Fruit fly (Drosophila melanogaster) whole organism, embryonic: ENCODE results near the gene mRpS11.

ENCODE experiments used
- B-H2 ChIP-seq: fragments of 200-800 bp; sonication (Bioruptor generic); optimal IDR thresholded peaks from 2 replicates; lab custom pipeline; 2018; ENCODE audit warnings: missing biosample characterization, mild to moderate bottlenecking, missing genetic modification characterization
- BtbVII ChIP-seq: fragments of 200-800 bp; sonication (Bioruptor generic); optimal IDR thresholded peaks from 3 replicates; lab custom pipeline; 2017; ENCODE audit warnings: missing biosample characterization, mild to moderate bottlenecking, missing genetic modification characterization
- CG10147 ChIP-seq: fragments of 200-800 bp; sonication (Bioruptor generic); optimal IDR thresholded peaks from 2 replicates; lab custom pipeline; 2019; ENCODE audit warnings: missing biosample characterization, mild to moderate bottlenecking, missing genetic modification characterization, moderate library complexity
- CG10209 ChIP-seq: fragments of 200-800 bp; sonication (Bioruptor generic); optimal IDR thresholded peaks from 3 replicates; lab custom pipeline; 2017; ENCODE audit warnings: missing biosample characterization, mild to moderate bottlenecking, missing genetic modification characterization, missing genetic modification reagents
- CG11696 ChIP-seq: fragments of 200-800 bp; sonication (Bioruptor generic); IDR thresholded peaks from 2 replicates; pipeline ENCODE4 v1.3.6; 2022; ENCODE audit warnings: missing biosample characterization, missing genetic modification characterization
- CG12769 ChIP-seq: fragments of 200-800 bp; sonication (Bioruptor generic); optimal IDR thresholded peaks from 2 replicates; lab custom pipeline; 2019; ENCODE audit warnings: missing biosample characterization, mild to moderate bottlenecking, missing genetic modification characterization, moderate library complexity
- CG14667 ChIP-seq: fragments of 200-800 bp; sonication (Bioruptor generic); IDR thresholded peaks from 2 replicates; pipeline ENCODE4 v1.3.6; 2022; ENCODE audit warnings: missing biosample characterization, missing genetic modification characterization
- CG17359 ChIP-seq: fragments of 200-800 bp; sonication (Bioruptor generic); optimal IDR thresholded peaks from 3 replicates; lab custom pipeline; 2018; ENCODE audit warnings: missing biosample characterization, mild to moderate bottlenecking, missing genetic modification characterization, moderate library complexity
- CG17361 ChIP-seq: fragments of 200-800 bp; sonication (Bioruptor generic); IDR thresholded peaks from 3 replicates; pipeline ENCODE4 v1.3.6; 2022; ENCODE audit warnings: missing biosample characterization, missing genetic modification characterization
- CG18262 ChIP-seq: fragments of 200-800 bp; optimal IDR thresholded peaks from 3 replicates; lab custom pipeline; 2019; ENCODE audit warnings: missing biosample characterization, mild to moderate bottlenecking, missing genetic modification characterization, moderate library complexity
- CG18476 ChIP-seq: fragments of 200-800 bp; sonication (Bioruptor generic); optimal IDR thresholded peaks from 2 replicates; lab custom pipeline; 2016; ENCODE audit warnings: missing biosample characterization, mild to moderate bottlenecking, missing genetic modification characterization
- CG31224 ChIP-seq: fragments of 200-800 bp; sonication (Bioruptor generic); IDR thresholded peaks from 2 replicates; pipeline ENCODE4 v1.3.6; 2022; ENCODE audit warnings: missing biosample characterization, missing genetic modification characterization
- CG31441 ChIP-seq: fragments of 200-800 bp; sonication (Bioruptor generic); IDR thresholded peaks from 2 replicates; pipeline ENCODE4 v1.3.6; 2022; ENCODE audit warnings: missing biosample characterization, missing genetic modification characterization
- CG32767 ChIP-seq: fragments of 200-800 bp; sonication (Bioruptor generic); IDR thresholded peaks from 2 replicates; pipeline ENCODE4 v1.3.6; 2022; ENCODE audit warnings: missing biosample characterization, missing genetic modification characterization
- CG33557 ChIP-seq: fragments of 200-800 bp; sonication (Bioruptor generic); optimal IDR thresholded peaks from 2 replicates; lab custom pipeline; 2019; ENCODE audit warnings: missing biosample characterization, mild to moderate bottlenecking, missing genetic modification characterization, moderate library complexity
- CG3407 ChIP-seq: fragments of 200-800 bp; sonication (Bioruptor generic); optimal IDR thresholded peaks from 2 replicates; lab custom pipeline; 2018; ENCODE audit warnings: missing biosample characterization, mild to moderate bottlenecking, missing genetic modification characterization
- CG3838 ChIP-seq: fragments of 200-800 bp; sonication (Bioruptor generic); optimal IDR thresholded peaks from 3 replicates; lab custom pipeline; 2016; ENCODE audit warnings: missing biosample characterization, missing genetic modification characterization
- CG5180 ChIP-seq: fragments of 200-800 bp; sonication (Bioruptor generic); optimal IDR thresholded peaks from 3 replicates; lab custom pipeline; 2017; ENCODE audit warnings: missing biosample characterization, missing genetic modification characterization, mild to moderate bottlenecking, moderate library complexity, missing genetic modification reagents
- CG6765 ChIP-seq: fragments of 200-800 bp; sonication (Bioruptor generic); optimal IDR thresholded peaks from 3 replicates; lab custom pipeline; 2017; ENCODE audit warnings: missing biosample characterization, mild to moderate bottlenecking, missing genetic modification characterization
- CG7556 ChIP-seq: fragments of 200-800 bp; sonication (Bioruptor generic); optimal IDR thresholded peaks from 2 replicates; lab custom pipeline; 2017; ENCODE audit warnings: missing biosample characterization, mild to moderate bottlenecking, missing genetic modification characterization
- CG8388 ChIP-seq: fragments of 200-800 bp; sonication (Bioruptor generic); optimal IDR thresholded peaks from 2 replicates; lab custom pipeline; 2019; ENCODE audit warnings: missing biosample characterization, mild to moderate bottlenecking, missing genetic modification characterization, moderate library complexity
- CG9609 ChIP-seq: fragments of 200-800 bp; sonication (Bioruptor generic); optimal IDR thresholded peaks from 3 replicates; lab custom pipeline; 2016; ENCODE audit warnings: missing biosample characterization, missing genetic modification characterization
- CG9727 ChIP-seq: fragments of 200-800 bp; sonication (Bioruptor generic); optimal IDR thresholded peaks from 3 replicates; lab custom pipeline; 2017; ENCODE audit warnings: missing biosample characterization, mild to moderate bottlenecking, missing genetic modification characterization
- CHES-1-like ChIP-seq: fragments of 200-800 bp; sonication (Bioruptor generic); optimal IDR thresholded peaks from 2 replicates; lab custom pipeline; 2016; ENCODE audit warnings: missing biosample characterization, missing genetic modification characterization
- Camta ChIP-seq: fragments of 200-800 bp; sonication (Bioruptor generic); optimal IDR thresholded peaks from 2 replicates; lab custom pipeline; 2016; ENCODE audit warnings: missing biosample characterization, missing genetic modification characterization
- CrebB ChIP-seq: fragments of 200-800 bp; sonication (Bioruptor generic); optimal IDR thresholded peaks from 3 replicates; lab custom pipeline; 2018; ENCODE audit warnings: missing biosample characterization, mild to moderate bottlenecking, missing genetic modification characterization
- Drgx ChIP-seq: fragments of 200-800 bp; sonication (Bioruptor generic); IDR thresholded peaks from 2 replicates; pipeline ENCODE4 v1.3.6; 2022; ENCODE audit warnings: missing biosample characterization, missing genetic modification characterization
- HmgZ ChIP-seq: fragments of 200-800 bp; sonication (Bioruptor generic); optimal IDR thresholded peaks from 2 replicates; lab custom pipeline; 2018; ENCODE audit warnings: missing biosample characterization, mild to moderate bottlenecking, missing genetic modification characterization
- Hr3 ChIP-seq: fragments of 200-800 bp; sonication (Bioruptor generic); optimal IDR thresholded peaks from 3 replicates; lab custom pipeline; 2016; ENCODE audit warnings: missing biosample characterization, missing genetic modification characterization
- Mad ChIP-seq: fragments of 200-800 bp; sonication (Bioruptor generic); optimal IDR thresholded peaks from 2 replicates; lab custom pipeline; 2016; ENCODE audit warnings: missing biosample characterization, missing genetic modification characterization
- Pdp1 ChIP-seq, 2 experiments: fragments of 200-800 bp; sonication (Bioruptor generic); optimal IDR thresholded peaks; 3 replicates each; lab custom pipeline; 2016; ENCODE audit warnings: missing biosample characterization in 2 of 2, missing genetic modification characterization in 2 of 2, mild to moderate bottlenecking in 1 of 2, moderate library complexity in 1 of 2
- Xbp1 ChIP-seq: fragments of 200-800 bp; sonication (Bioruptor generic); optimal IDR thresholded peaks from 3 replicates; lab custom pipeline; 2016; ENCODE audit warnings: missing biosample characterization, mild to moderate bottlenecking, missing genetic modification characterization
- Xrp1 ChIP-seq: fragments of 200-800 bp; sonication (Bioruptor generic); IDR thresholded peaks from 2 replicates; pipeline ENCODE4 v1.3.6; 2022; ENCODE audit warnings: missing biosample characterization, missing genetic modification characterization
- ac ChIP-seq: fragments of 200-800 bp; sonication (Bioruptor generic); optimal IDR thresholded peaks from 3 replicates; lab custom pipeline; 2017; ENCODE audit warnings: missing biosample characterization, mild to moderate bottlenecking, missing genetic modification characterization
- az2 ChIP-seq: fragments of 200-800 bp; sonication (Bioruptor generic); optimal IDR thresholded peaks from 3 replicates; lab custom pipeline; 2016; ENCODE audit warnings: missing biosample characterization, missing genetic modification characterization
- bowl ChIP-seq: fragments of 200-800 bp; sonication (Bioruptor generic); IDR thresholded peaks from 2 replicates; pipeline ENCODE4 v1.3.6; 2022; ENCODE audit warnings: missing biosample characterization, missing genetic modification characterization
- ci ChIP-seq: fragments of 200-800 bp; sonication (Bioruptor generic); IDR thresholded peaks from 3 replicates; pipeline ENCODE4 v1.3.6; 2022; ENCODE audit warnings: missing biosample characterization, missing genetic modification characterization
- croc ChIP-seq: fragments of 200-800 bp; sonication (Bioruptor generic); conservative IDR thresholded peaks from 3 replicates; pipeline ENCODE4 v1.3.6; 2022; ENCODE audit warnings: missing biosample characterization, missing genetic modification characterization
- dmrt11E ChIP-seq: fragments of 200-800 bp; sonication (Bioruptor generic); optimal IDR thresholded peaks from 3 replicates; lab custom pipeline; 2018; ENCODE audit warnings: missing biosample characterization, mild to moderate bottlenecking, missing genetic modification characterization, moderate library complexity
- gsb ChIP-seq: fragments of 200-800 bp; sonication (Bioruptor generic); IDR thresholded peaks from 2 replicates; pipeline ENCODE4 v1.3.6; 2022; ENCODE audit warnings: missing biosample characterization, missing genetic modification characterization
- jing ChIP-seq: fragments of 200-800 bp; sonication (Bioruptor generic); optimal IDR thresholded peaks from 2 replicates; lab custom pipeline; 2018; ENCODE audit warnings: missing biosample characterization, mild to moderate bottlenecking, missing genetic modification characterization
- lmd ChIP-seq: fragments of 200-800 bp; sonication (Bioruptor generic); IDR thresholded peaks from 2 replicates; pipeline ENCODE4 v1.3.6; 2022; ENCODE audit warnings: missing biosample characterization, missing genetic modification characterization
- mirr ChIP-seq: fragments of 200-800 bp; sonication (Bioruptor generic); optimal IDR thresholded peaks from 3 replicates; lab custom pipeline; 2018; ENCODE audit warnings: missing biosample characterization, mild to moderate bottlenecking, missing genetic modification characterization
- odd ChIP-seq: fragments of 200-800 bp; sonication (Bioruptor generic); optimal IDR thresholded peaks from 2 replicates; lab custom pipeline; 2017; ENCODE audit warnings: missing biosample characterization, mild to moderate bottlenecking, missing genetic modification characterization
- pnt ChIP-seq: fragments of 200-800 bp; sonication (Bioruptor generic); optimal IDR thresholded peaks from 3 replicates; lab custom pipeline; 2016; ENCODE audit warnings: missing biosample characterization, missing genetic modification characterization
- prd ChIP-seq, 3 experiments: fragments of >200 bp in 2 of 3; fragments of 200-800 bp in 1 of 3; sonication (Bioruptor generic) in 1 of 3; optimal IDR thresholded peaks in 2 of 3; IDR thresholded peaks in 1 of 3; 2 replicates in 2 of 3; 3 replicates in 1 of 3; pipeline versions ENCODE4 v1.3.6 to Lab custom; 2017 to 2022; ENCODE audit warnings: missing biosample characterization in 1 of 3, missing genetic modification characterization in 1 of 3
- slbo ChIP-seq: fragments of 200-800 bp; sonication (Bioruptor generic); IDR thresholded peaks from 2 replicates; pipeline ENCODE4 v1.3.6; 2022; ENCODE audit warnings: missing biosample characterization, missing genetic modification characterization
- tap ChIP-seq: fragments of 200-800 bp; optimal IDR thresholded peaks from 3 replicates; lab custom pipeline; 2019; ENCODE audit warnings: missing biosample characterization, mild to moderate bottlenecking, missing genetic modification characterization, moderate library complexity
- tio ChIP-seq: fragments of 200-800 bp; sonication (Bioruptor generic); optimal IDR thresholded peaks from 2 replicates; lab custom pipeline; 2017; ENCODE audit warnings: missing biosample characterization, missing genetic modification characterization, inconsistent platforms
- tup ChIP-seq: fragments of 200-800 bp; sonication (Bioruptor generic); optimal IDR thresholded peaks from 2 replicates; lab custom pipeline; 2016; ENCODE audit warnings: missing biosample characterization, mild to moderate bottlenecking, missing genetic modification characterization, moderate library complexity

mRpS11 gene

DNA sequence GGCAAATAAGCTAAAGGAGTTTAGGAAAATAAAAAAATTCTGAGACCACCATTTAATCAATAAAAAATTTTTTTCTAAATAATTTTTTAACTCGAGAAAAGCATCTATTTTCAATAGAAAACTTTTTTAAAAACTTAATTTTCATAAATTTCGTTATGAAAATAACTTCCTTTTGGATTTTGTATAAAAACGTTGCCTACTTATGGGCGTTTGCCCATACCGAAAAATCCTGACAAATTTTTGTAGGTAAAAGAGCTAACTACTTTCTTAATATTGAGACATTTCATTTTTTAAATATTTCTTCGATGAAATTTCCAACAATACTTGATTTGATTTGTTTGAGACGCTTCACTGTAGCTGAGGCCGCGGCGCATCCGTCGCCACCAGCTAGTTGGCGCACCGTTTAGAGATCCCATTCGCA lies 12.3 kb upstream of the mRpS11 start (continued):
- peak; percentile 51 for TF ChIP-seq CG9727 (GFP tag; lab: Kevin White, UChicago)
- TF ChIP-seq tup (GFP tag; lab: Kevin White, UChicago), result no peak
- TF ChIP-seq bowl (GFP tag; lab: Robert Waterston, UW), result 0 out of 2 replicates have a peak, but pooled peaks have one; percentile 27
- TF ChIP-seq ac (GFP tag; lab: Kevin White, UChicago), result no peak
- TF ChIP-seq CG14667 (GFP tag; lab: Robert Waterston, UW), result no peak
- no peak for TF ChIP-seq HmgZ (tag; lab: Kevin White, UChicago)
- no peak for TF ChIP-seq CG3838 (GFP tag; lab: Kevin White, UChicago)
- peak; percentile 71 for TF ChIP-seq CG31441 (GFP tag; lab: Robert Waterston, UW)
- peak; percentile 33 for TF ChIP-seq CG10209 (GFP tag; lab: Kevin White, UChicago)
- TF ChIP-seq CG6765 (GFP tag; lab: Kevin White, UChicago), result no peak
- no peak for TF ChIP-seq tap
- peak; percentile 86 for TF ChIP-seq CG17361
- TF ChIP-seq CG5180 (GFP tag; lab: Kevin White, UChicago), result peak; percentile 15
- peak; percentile 37 for TF ChIP-seq CG3407 (GFP tag; lab: Kevin White, UChicago)
- TF ChIP-seq Xbp1 (GFP tag; lab: Kevin White, UChicago), result peak; percentile 53
- TF ChIP-seq CG9609 (GFP tag; lab: Kevin White, UChicago), result peak; percentile 43
- TF ChIP-seq dmrt11E (tag; lab: Kevin White, UChicago), result peak; percentile 36
- TF ChIP-seq CrebB (tag; lab: Kevin White, UChicago), result no peak
- peak; percentile 66; the same call in 1 of the 2 replicates for TF ChIP-seq Xrp1 (GFP tag; lab: Robert Waterston, UW)
- no peak for TF ChIP-seq CG11696 (GFP tag; lab: Robert Waterston, UW)
- TF ChIP-seq CG32767 (GFP tag; lab: Robert Waterston, UW), result peak; percentile 18; the same call in 1 of the 2 replicates
- TF ChIP-seq CG8388 (GFP tag; lab: Kevin White, UChicago), result peak; percentile 44
- peak; percentile 69 for TF ChIP-seq tio (GFP tag; lab: Kevin White, UChicago)
- peak; percentile 39 for TF ChIP-seq az2 (GFP tag; lab: Kevin White, UChicago)
- TF ChIP-seq Hr3, result peak; percentile 41
- no peak for TF ChIP-seq CG10147
- no peak for TF ChIP-seq mirr (GFP tag; lab: Kevin White, UChicago)
- TF ChIP-seq CG33557, result peak; percentile 20
- peak; percentile 79 for TF ChIP-seq CG18262 (tag; lab: Kevin White, UChicago)
- peak; percentile 43 for TF ChIP-seq lmd (GFP tag; lab: Robert Waterston, UW)
- TF ChIP-seq BtbVII (GFP tag; lab: Kevin White, UChicago), result peak; percentile 42
- peak; percentile 61 for TF ChIP-seq CG17359 (tag; lab: Kevin White, UChicago)
- TF ChIP-seq Mad, result no peak
- no peak for TF ChIP-seq prd (optimal IDR thresholded peaks at IDR 0.05; lab: Kevin White, UChicago)
- TF ChIP-seq prd (GFP tag; IDR thresholded peaks at IDR 0.05; lab: Robert Waterston, UW), result 0 out of 3 replicates have a peak, but pooled peaks have one; percentile 32
- TF ChIP-seq CG7556, result peak; percentile 79
- TF ChIP-seq CHES-1-like (GFP tag; lab: Kevin White, UChicago), result peak; percentile 19
- peak; percentile 10 for TF ChIP-seq pnt (GFP tag; lab: Kevin White, UChicago)
- TF ChIP-seq Camta, result no peak
- no peak for TF ChIP-seq B-H2 (GFP tag; lab: Kevin White, UChicago)
- TF ChIP-seq gsb (GFP tag; lab: Robert Waterston, UW), result no peak
- no peak for TF ChIP-seq CG12769 (tag; lab: Kevin White, UChicago)
- TF ChIP-seq Drgx (GFP tag; lab: Robert Waterston, UW), result peak; percentile 72
- TF ChIP-seq Pdp1 (GFP tag; optimal IDR thresholded peaks at IDR 0.05; lab: Kevin White, UChicago), result peak; percentile 7 to 9
- TF ChIP-seq odd, result peak; percentile 10
- TF ChIP-seq jing (GFP tag; lab: Kevin White, UChicago), result no peak
- TF ChIP-seq CG18476, result peak; percentile 66
- peak; percentile 55 for TF ChIP-seq slbo (GFP tag; lab: Robert Waterston, UW)
- TF ChIP-seq croc, result no peak
- TF ChIP-seq CG31224 (GFP tag; lab: Robert Waterston, UW), result no peak
- 0 out of 3 replicates have a peak, but pooled peaks have one; percentile 7 for TF ChIP-seq ci (GFP tag; lab: Robert Waterston, UW)
